Fruit fly (Drosophila melanogaster): ENCODE measurements around the gene Mcm2.

The Mcm2 gene

dm6 chr3R:8306188-8306926 is 41.6 kb downstream of the Mcm2 start:
- TF ChIP-seq E2f1 (GFP tag; IDR thresholded peaks at IDR 0.05): no peak
- no peak for TF ChIP-seq Trl (optimal IDR thresholded peaks at IDR 0.05)
- TF ChIP-seq Trl (GFP tag; optimal IDR thresholded peaks at IDR 0.05): no peak
- no peak for TF ChIP-seq Bteb2 (GFP tag; optimal IDR thresholded peaks at IDR 0.05)
- TF ChIP-seq salm (tag; optimal IDR thresholded peaks at IDR 0.05): no peak
- TF ChIP-seq CG4360 (GFP tag; IDR thresholded peaks at IDR 0.05): no peak
- peak; percentile 55 for TF ChIP-seq cwo (GFP tag; optimal IDR thresholded peaks at IDR 0.05)
- TF ChIP-seq CG6813 (GFP tag; optimal IDR thresholded peaks at IDR 0.05): no peak
- peak; percentile 47; the same call in 2 of the 3 replicates for TF ChIP-seq CG34224 (GFP tag; IDR thresholded peaks at IDR 0.05; ENCODE audit: partially characterized antibody)
- no peak for TF ChIP-seq Jarid2 (GFP tag; optimal IDR thresholded peaks at IDR 0.05)
- TF ChIP-seq D19A (tag; optimal IDR thresholded peaks at IDR 0.05): no peak
- no peak for TF ChIP-seq CG12155 (GFP tag; optimal IDR thresholded peaks at IDR 0.05)
- TF ChIP-seq CG8281 (tag; optimal IDR thresholded peaks at IDR 0.05): no peak
- no peak for TF ChIP-seq kay (GFP tag; optimal IDR thresholded peaks at IDR 0.05)
- TF ChIP-seq Nf-YC (tag; optimal IDR thresholded peaks at IDR 0.05): no peak
- no peak for TF ChIP-seq Gug (GFP tag; IDR thresholded peaks at IDR 0.05)
- TF ChIP-seq btn (GFP tag; optimal IDR thresholded peaks at IDR 0.05): no peak
- TF ChIP-seq fu2 (GFP tag; optimal IDR thresholded peaks at IDR 0.05): no peak
- TF ChIP-seq sr (GFP tag; IDR thresholded peaks at IDR 0.05): no peak
- no peak for TF ChIP-seq sug (tag; optimal IDR thresholded peaks at IDR 0.05)
- no peak for TF ChIP-seq jigr1 (GFP tag; IDR thresholded peaks at IDR 0.05)
- TF ChIP-seq odd (GFP tag; optimal IDR thresholded peaks at IDR 0.05): no peak
- TF ChIP-seq lbe (GFP tag; optimal IDR thresholded peaks at IDR 0.05): peak; percentile 57
- TF ChIP-seq hth (optimal IDR thresholded peaks at IDR 0.05): no peak
- no peak for TF ChIP-seq CG6683 (GFP tag; optimal IDR thresholded peaks at IDR 0.05)
- no peak for TF ChIP-seq CG7372 (GFP tag; IDR thresholded peaks at IDR 0.05)
- no peak for TF ChIP-seq CG7357 (GFP tag; IDR thresholded peaks at IDR 0.05)
- TF ChIP-seq NFAT (GFP tag; IDR thresholded peaks at IDR 0.05): no peak
- TF ChIP-seq CG11723 (GFP tag; optimal IDR thresholded peaks at IDR 0.05): no peak
- TF ChIP-seq CG10654 (GFP tag; optimal IDR thresholded peaks at IDR 0.05): no peak
- TF ChIP-seq CG32767 (GFP tag; IDR thresholded peaks at IDR 0.05): peak; percentile 9; the same call in 1 of the 2 replicates
- no peak for TF ChIP-seq HLH4C (GFP tag; IDR thresholded peaks at IDR 0.05; ENCODE audit: partially characterized antibody)
- TF ChIP-seq CG8944 (GFP tag; optimal IDR thresholded peaks at IDR 0.05): no peak
- TF ChIP-seq sisA (GFP tag; IDR thresholded peaks at IDR 0.05): no peak
- peak; percentile 35; the same call in 1 of the 3 replicates for TF ChIP-seq CG16813 (GFP tag; IDR thresholded peaks at IDR 0.05; ENCODE audit: partially characterized antibody)
- no peak for TF ChIP-seq jumu (GFP tag; optimal IDR thresholded peaks at IDR 0.05)
- TF ChIP-seq crol (GFP tag; IDR thresholded peaks at IDR 0.05): peak; percentile 91
- TF ChIP-seq Deaf1 (tag; optimal IDR thresholded peaks at IDR 0.05): no peak
- TF ChIP-seq Dip2 (GFP tag; IDR thresholded peaks at IDR 0.05): no peak
- TF ChIP-seq zf30C (GFP tag; optimal IDR thresholded peaks at IDR 0.05): no peak
- no peak for TF ChIP-seq twi (tag; optimal IDR thresholded peaks at IDR 0.05)
- TF ChIP-seq Ada2b (GFP tag; IDR thresholded peaks at IDR 0.05): no peak
- TF ChIP-seq CG11560 (tag; IDR thresholded peaks at IDR 0.05): no peak
- no peak for TF ChIP-seq pita (GFP tag; optimal IDR thresholded peaks at IDR 0.05)
- TF ChIP-seq hbn (GFP tag; IDR thresholded peaks at IDR 0.05; ENCODE audit: partially characterized antibody): no peak
- no peak for TF ChIP-seq CG9817 (tag; optimal IDR thresholded peaks at IDR 0.05)
- no peak for TF ChIP-seq ash1 (GFP tag; optimal IDR thresholded peaks at IDR 0.05)
- TF ChIP-seq CG13287 (GFP tag; IDR thresholded peaks at IDR 0.05; ENCODE audit: partially characterized antibody): peak; percentile 23; the same call in 1 of the 2 replicates
- TF ChIP-seq CG3065 (GFP tag; optimal IDR thresholded peaks at IDR 0.05): no peak
- peak; percentile 5 for TF ChIP-seq CG15601 (tag; optimal IDR thresholded peaks at IDR 0.05)
- TF ChIP-seq Hsf (GFP tag; optimal IDR thresholded peaks at IDR 0.05): no peak

Measured in whole organism, embryonic.